Worm (Caenorhabditis elegans): ENCODE results near the gene ZK1290.14.

The ZK1290.14 gene

DNA sequence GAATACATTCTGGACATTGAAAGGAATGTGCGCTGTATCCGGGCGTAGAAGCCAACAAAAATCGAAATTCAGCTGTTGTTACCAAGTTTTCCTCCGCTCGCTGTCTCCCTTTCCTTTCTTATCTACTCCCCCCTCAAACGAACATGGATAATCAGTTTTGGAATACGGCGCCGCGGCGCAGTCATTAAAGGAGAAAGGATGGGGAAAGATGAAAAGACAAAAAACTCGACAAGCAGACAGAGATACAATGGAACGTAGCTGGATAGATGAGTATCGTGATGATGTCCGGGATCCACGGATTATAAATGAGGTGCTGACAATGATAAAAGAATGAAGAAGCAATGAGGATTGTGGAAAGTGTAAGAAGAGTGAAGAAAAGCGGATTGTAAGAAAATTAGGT lies 10.0 kb downstream of the ZK1290.14 start:
- no peak for TF ChIP-seq mls-2 (tag; optimal IDR thresholded peaks at IDR 0.05)

DNA sequence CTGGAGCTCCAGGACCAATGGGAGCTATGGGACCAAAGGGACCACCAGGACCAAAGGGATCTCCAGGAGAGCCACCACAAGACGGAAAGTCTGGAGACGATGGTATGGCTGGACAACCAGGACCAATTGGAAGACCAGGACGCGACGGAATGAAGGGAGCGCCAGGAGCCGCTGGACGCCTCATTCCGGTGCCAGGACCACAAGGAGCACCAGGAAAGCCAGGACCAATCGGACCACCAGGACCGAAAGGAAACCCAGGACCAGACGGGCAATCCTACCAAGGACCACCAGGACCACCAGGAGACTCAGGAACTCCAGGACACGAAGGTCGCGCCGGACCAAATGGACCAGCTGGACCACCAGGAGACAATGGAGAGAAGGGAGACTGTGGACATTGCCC lies 10.6 kb downstream of the ZK1290.14 start:
- TF ChIP-seq mls-2 (tag; optimal IDR thresholded peaks at IDR 0.05): no peak
- TF ChIP-seq mab-5 (tag; optimal IDR thresholded peaks at IDR 0.05): no peak
- TF ChIP-seq sptf-1 (tag; optimal IDR thresholded peaks at IDR 0.05): no peak
- TF ChIP-seq nhr-237 (tag; optimal IDR thresholded peaks at IDR 0.05): no peak
- no peak for TF ChIP-seq ham-2 (GFP tag; optimal IDR thresholded peaks at IDR 0.05)
- no peak for TF ChIP-seq bed-3 (GFP tag; optimal IDR thresholded peaks at IDR 0.05)
- TF ChIP-seq sem-2 (GFP tag; optimal IDR thresholded peaks at IDR 0.05): no peak

DNA sequence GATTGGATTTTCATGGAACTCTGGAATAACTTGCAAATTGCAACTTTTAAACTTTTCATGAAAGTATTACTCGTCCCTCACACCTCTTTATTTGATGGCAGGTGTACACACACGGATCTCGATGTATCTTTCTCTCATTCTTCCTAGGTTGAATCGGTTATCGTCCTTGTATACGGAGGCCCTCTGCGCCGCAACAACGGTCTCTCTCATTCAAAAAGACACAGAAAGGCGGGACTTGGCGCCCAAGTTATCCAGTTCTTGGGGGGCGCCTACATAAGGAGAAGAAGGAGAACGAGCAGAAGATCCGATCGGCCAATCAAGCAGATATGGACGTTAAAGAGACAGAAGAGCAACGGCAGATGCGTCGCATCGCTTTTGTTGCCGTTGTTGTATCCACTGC lies 11.6 kb downstream of the ZK1290.14 start, which contains the start of gene rol-8:
TSS of gene rol-8 (plus strand) at position 301 of the 400 bp plus-strand sequence.
- TF ChIP-seq blmp-1 (tag; optimal IDR thresholded peaks at IDR 0.05): no peak
- no peak for TF ChIP-seq drap-1 (GFP tag; optimal IDR thresholded peaks at IDR 0.05)
- TF ChIP-seq flh-1 (GFP tag; optimal IDR thresholded peaks at IDR 0.05): no peak
- no peak for TF ChIP-seq lin-32 (GFP tag; optimal IDR thresholded peaks at IDR 0.05)
- TF ChIP-seq ceh-83 (GFP tag; optimal IDR thresholded peaks at IDR 0.05): no peak
- no peak for TF ChIP-seq zip-8 (tag; optimal IDR thresholded peaks at IDR 0.05)
- no peak for TF ChIP-seq tbx-8 (GFP tag; optimal IDR thresholded peaks at IDR 0.05)
- TF ChIP-seq M03D4.4 (tag; optimal IDR thresholded peaks at IDR 0.05): no peak
- TF ChIP-seq mep-1 (tag; optimal IDR thresholded peaks at IDR 0.05): no peak
- no peak for TF ChIP-seq elt-1 (tag; optimal IDR thresholded peaks at IDR 0.05; ENCODE audit: borderline replicate concordance, insufficient read depth)
- no peak for TF ChIP-seq unc-39 (tag; optimal IDR thresholded peaks at IDR 0.05)
- no peak for TF ChIP-seq nhr-237 (tag; optimal IDR thresholded peaks at IDR 0.05)
- TF ChIP-seq snpc-4 (tag; optimal IDR thresholded peaks at IDR 0.05): no peak
- no peak for TF ChIP-seq mab-5 (tag; optimal IDR thresholded peaks at IDR 0.05)
- TF ChIP-seq nhr-2 (tag; optimal IDR thresholded peaks at IDR 0.05): no peak
- no peak for TF ChIP-seq nhr-12 (tag; optimal IDR thresholded peaks at IDR 0.05)
- no peak for TF ChIP-seq lsy-2 (tag; optimal IDR thresholded peaks at IDR 0.05)

DNA sequence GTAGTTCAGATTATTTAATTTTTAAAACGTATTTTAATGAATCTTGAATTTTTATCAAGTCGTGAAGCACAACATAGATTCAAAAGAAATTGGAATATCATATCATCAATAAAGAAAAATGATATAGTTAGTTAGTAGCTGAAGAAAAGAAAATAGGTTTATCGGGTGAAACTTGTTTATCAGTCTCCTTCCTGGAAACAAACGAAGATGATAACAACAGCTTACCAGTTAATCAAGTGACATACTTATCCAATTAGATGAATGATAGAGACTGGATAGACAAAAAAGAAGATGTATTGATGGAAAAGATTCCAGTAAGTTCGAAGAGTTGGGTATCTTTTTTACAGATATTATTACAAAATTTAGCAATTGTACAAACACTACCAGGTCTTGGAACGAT lies 12.4 kb downstream of the ZK1290.14 start:
- TF ChIP-seq ceh-83 (GFP tag; optimal IDR thresholded peaks at IDR 0.05): no peak
- TF ChIP-seq M03D4.4 (tag; optimal IDR thresholded peaks at IDR 0.05): no peak
- TF ChIP-seq ceh-39 (tag; optimal IDR thresholded peaks at IDR 0.05): no peak
- no peak for TF ChIP-seq mep-1 (tag; optimal IDR thresholded peaks at IDR 0.05)
- no peak for TF ChIP-seq flh-1 (GFP tag; optimal IDR thresholded peaks at IDR 0.05)
- TF ChIP-seq ceh-43 (GFP tag; optimal IDR thresholded peaks at IDR 0.05): no peak
- no peak for TF ChIP-seq bed-3 (GFP tag; optimal IDR thresholded peaks at IDR 0.05)
- TF ChIP-seq pha-4 (tag; optimal IDR thresholded peaks at IDR 0.05): no peak
- no peak for TF ChIP-seq tbx-8 (GFP tag; optimal IDR thresholded peaks at IDR 0.05)
- no peak for TF ChIP-seq lin-13 (tag; optimal IDR thresholded peaks at IDR 0.05)
- TF ChIP-seq snpc-4 (tag; optimal IDR thresholded peaks at IDR 0.05): no peak
- TF ChIP-seq cnd-1 (tag; optimal IDR thresholded peaks at IDR 0.05): no peak

DNA sequence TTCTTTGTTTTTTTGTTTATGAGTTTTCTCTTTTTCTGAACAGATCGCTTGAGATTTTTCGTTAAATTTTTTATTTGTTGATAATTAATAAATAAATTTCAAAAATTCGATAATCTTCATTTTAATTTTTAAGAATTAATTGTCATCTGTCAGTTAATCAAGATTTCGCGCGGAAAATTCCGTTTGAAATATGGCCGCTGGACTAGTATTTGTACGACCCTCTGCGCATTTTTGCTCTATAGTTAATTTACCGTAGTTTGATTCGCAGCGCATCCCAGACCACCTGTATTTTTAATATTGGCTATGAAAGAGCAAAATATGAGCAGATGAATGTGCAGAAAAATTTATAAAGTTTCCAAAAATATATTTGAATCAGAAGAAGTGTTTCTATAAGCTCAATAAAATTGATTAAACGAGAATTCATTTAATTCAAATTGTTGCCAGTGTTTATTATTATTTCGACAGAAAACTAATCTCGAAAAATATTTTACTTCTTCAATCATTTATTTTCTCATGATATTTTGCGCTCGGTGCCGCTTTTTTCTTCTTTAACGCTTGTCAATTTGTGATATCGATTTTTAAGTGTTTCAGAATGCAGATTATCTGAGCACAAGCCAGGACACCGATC lies 17.7 kb downstream of the ZK1290.14 start, which contains the start of gene nfi-1:
TSS of gene nfi-1 (plus strand) at position 578 of the 628 bp plus-strand sequence.
- TF ChIP-seq elt-1 (tag; optimal IDR thresholded peaks at IDR 0.05; ENCODE audit: borderline replicate concordance, insufficient read depth) (no peak), ceh-83 (GFP tag; optimal IDR thresholded peaks at IDR 0.05) (no peak), ceh-39 (tag; optimal IDR thresholded peaks at IDR 0.05) (peak; percentile 8), cnd-1 (tag; optimal IDR thresholded peaks at IDR 0.05) (no peak), bed-3 (GFP tag; optimal IDR thresholded peaks at IDR 0.05) (no peak), M03D4.4 (tag; optimal IDR thresholded peaks at IDR 0.05) (no peak), nhr-28 (tag; optimal IDR thresholded peaks at IDR 0.05) (no peak), hlh-1 (tag; optimal IDR thresholded peaks at IDR 0.05) (peak; percentile 10), mep-1 (tag; optimal IDR thresholded peaks at IDR 0.05) (peak; percentile 67), sptf-1 (tag; optimal IDR thresholded peaks at IDR 0.05) (no peak), tbx-8 (GFP tag; optimal IDR thresholded peaks at IDR 0.05) (no peak), unc-120 (tag; optimal IDR thresholded peaks at IDR 0.05; ENCODE audit: poor library complexity, severe bottlenecking) (no peak), ces-1 (GFP tag; optimal IDR thresholded peaks at IDR 0.05) (no peak), lin-13 (tag; optimal IDR thresholded peaks at IDR 0.05) (no peak), pha-4 (tag; optimal IDR thresholded peaks at IDR 0.05) (no peak), ham-2 (GFP tag; optimal IDR thresholded peaks at IDR 0.05) (no peak), nhr-237 (tag; optimal IDR thresholded peaks at IDR 0.05) (no peak), elt-3 (tag; optimal IDR thresholded peaks at IDR 0.05) (no peak), blmp-1 (tag; optimal IDR thresholded peaks at IDR 0.05) (no peak), lsy-2 (tag; optimal IDR thresholded peaks at IDR 0.05) (peak; percentile 82), unc-39 (tag; optimal IDR thresholded peaks at IDR 0.05) (no peak), unc-62 (GFP tag; optimal IDR thresholded peaks at IDR 0.05) (no peak), ztf-11 (tag; optimal IDR thresholded peaks at IDR 0.05) (no peak), mls-2 (tag; optimal IDR thresholded peaks at IDR 0.05) (no peak), drap-1 (GFP tag; optimal IDR thresholded peaks at IDR 0.05) (no peak), nhr-12 (tag; optimal IDR thresholded peaks at IDR 0.05) (no peak), lin-32 (GFP tag; optimal IDR thresholded peaks at IDR 0.05) (no peak), snpc-4 (tag; optimal IDR thresholded peaks at IDR 0.05) (no peak), zip-8 (tag; optimal IDR thresholded peaks at IDR 0.05) (no peak), sem-2 (GFP tag; optimal IDR thresholded peaks at IDR 0.05) (no peak), nhr-2 (tag; optimal IDR thresholded peaks at IDR 0.05) (no peak), nhr-76 (tag; optimal IDR thresholded peaks at IDR 0.05) (no peak)
